Worm (Caenorhabditis elegans) whole organism, L1 larva: ENCODE measurements around the gene best-16.

Experiments
- egl-27 ChIP-seq, 2 experiments: fragments of 150-350 bp in 1 of 2; sonication (generic microtip); optimal IDR thresholded peaks; 3 replicates each; lab custom pipeline; 2017 to 2018; ENCODE audit warnings: missing biosample characterization in 2 of 2, missing genetic modification characterization in 2 of 2, missing genetic modification reagents in 2 of 2
- pqm-1 ChIP-seq: sonication (generic microtip); optimal IDR thresholded peaks from 3 replicates; lab custom pipeline; 2017; ENCODE audit warnings: missing biosample characterization, missing genetic modification characterization
- snu-23 ChIP-seq: sonication (generic microtip); optimal IDR thresholded peaks from 2 replicates; lab custom pipeline; 2016; ENCODE audit warnings: missing genetic modification characterization, missing compliant biosample characterization

ce11 chrIV:7186756-7187155 is 8.9 kb downstream of the best-16 start, which contains the start of gene str-249:
- TF ChIP-seq snu-23 (GFP tag; lab: Kevin White, UChicago) (no peak), egl-27 (tag; optimal IDR thresholded peaks at IDR 0.05; lab: Kevin White, UChicago) (no peak), pqm-1 (tag; lab: Kevin White, UChicago) (no peak)
